Worm (Caenorhabditis elegans): ENCODE results near the gene eat-17.

- TF ChIP-seq snpc-4 (tag; optimal IDR thresholded peaks at IDR 0.05) (no peak), ZK546.5 (tag; optimal IDR thresholded peaks at IDR 0.05) (no peak), egl-27 (tag; optimal IDR thresholded peaks at IDR 0.05) (no peak), ama-1 (optimal IDR thresholded peaks at IDR 0.05) (no peak), ceh-82 (tag; optimal IDR thresholded peaks at IDR 0.05) (no peak), unc-39 (tag; optimal IDR thresholded peaks at IDR 0.05) (no peak), elt-1 (tag; optimal IDR thresholded peaks at IDR 0.05) (no peak), nhr-23 (tag; optimal IDR thresholded peaks at IDR 0.05) (no peak), nhr-10 (tag; optimal IDR thresholded peaks at IDR 0.05) (no peak), unc-62 (GFP tag; optimal IDR thresholded peaks at IDR 0.05) (no peak), mab-5 (tag; optimal IDR thresholded peaks at IDR 0.05) (no peak), fos-1 (tag; optimal IDR thresholded peaks at IDR 0.05) (no peak)
These were observed 29.4 kb downstream of the eat-17 start for ce11 chrX:16387206-16387605.
